Fruit fly (Drosophila melanogaster) Kc167 (cell line): Measurements from ENCODE around the gene Gr2a.

Experiments
- Myc ChIP-seq: fragments of >200 bp; optimal IDR thresholded peaks from 2 replicates; lab custom pipeline; 2017; ENCODE audit warnings: missing external identifiers
- h ChIP-seq: fragments of >200 bp; optimal IDR thresholded peaks from 3 replicates; lab custom pipeline; 2018; ENCODE audit warnings: missing external identifiers
- insv ChIP-seq: fragments of >200 bp; optimal IDR thresholded peaks from 3 replicates; lab custom pipeline; 2018; ENCODE audit warnings: missing external identifiers
- psq ChIP-seq: fragments of >200 bp; optimal IDR thresholded peaks from 2 replicates; lab custom pipeline; 2017; ENCODE audit warnings: missing external identifiers

Gene Gr2a

dm6 chrX:1482840-1483518, 30.7 kb downstream of the Gr2a start, which contains the start of the genes sta and inc:
sta (minus strand) TSS chrX:1483413.
inc (plus strand) TSS chrX:1483479.
- TF ChIP-seq h (lab: Kevin White, UChicago): no peak
- no peak for TF ChIP-seq insv (lab: Kevin White, UChicago)
- no peak for TF ChIP-seq psq
- no peak for TF ChIP-seq Myc (lab: Kevin White, UChicago)
